Fruit fly (Drosophila melanogaster) whole organism, embryonic: ENCODE data around the gene Osi6.

ENCODE experiments used
- ATbp ChIP-seq: fragments of 200-800 bp; sonication (Bioruptor generic); optimal IDR thresholded peaks from 2 replicates; lab custom pipeline; 2017; ENCODE audit warnings: missing biosample characterization, mild to moderate bottlenecking, missing genetic modification characterization, missing genetic modification reagents
- C15 ChIP-seq: fragments of 200-800 bp; sonication (Bioruptor generic); IDR thresholded peaks from 3 replicates; pipeline ENCODE4 v1.3.6; 2022; ENCODE audit warnings: missing biosample characterization, missing genetic modification characterization
- CG10543 ChIP-seq: fragments of 200-800 bp; sonication (Bioruptor generic); optimal IDR thresholded peaks from 3 replicates; lab custom pipeline; 2017; ENCODE audit warnings: missing biosample characterization, mild to moderate bottlenecking, missing genetic modification characterization, moderate library complexity
- CG14441 ChIP-seq: fragments of 200-800 bp; sonication (Bioruptor generic); IDR thresholded peaks from 2 replicates; pipeline ENCODE4 v1.3.6; 2022; ENCODE audit warnings: missing biosample characterization, missing genetic modification characterization
- CG30020 ChIP-seq: fragments of 200-800 bp; optimal IDR thresholded peaks from 2 replicates; lab custom pipeline; 2019; ENCODE audit warnings: missing biosample characterization, mild to moderate bottlenecking, missing genetic modification characterization, moderate library complexity
- CG34422 ChIP-seq: fragments of 200-800 bp; sonication (Bioruptor generic); IDR thresholded peaks from 3 replicates; pipeline ENCODE4 v1.3.6; 2022; ENCODE audit warnings: missing biosample characterization, missing genetic modification characterization
- CG42726 ChIP-seq: fragments of 200-800 bp; sonication (Bioruptor generic); IDR thresholded peaks from 2 replicates; pipeline ENCODE4 v1.3.6; 2022; ENCODE audit warnings: missing biosample characterization, missing genetic modification characterization; ENCODE audit not compliant: partially characterized antibody
- Dp ChIP-seq: fragments of 200-800 bp; sonication (Bioruptor generic); optimal IDR thresholded peaks from 2 replicates; lab custom pipeline; 2018; ENCODE audit warnings: missing biosample characterization, mild to moderate bottlenecking, missing genetic modification characterization, moderate library complexity
- Drgx ChIP-seq: fragments of 200-800 bp; sonication (Bioruptor generic); IDR thresholded peaks from 2 replicates; pipeline ENCODE4 v1.3.6; 2022; ENCODE audit warnings: missing biosample characterization, missing genetic modification characterization
- HLH3B ChIP-seq: fragments of 200-800 bp; sonication (Bioruptor generic); IDR thresholded peaks from 2 replicates; pipeline ENCODE4 v1.3.6; 2022; ENCODE audit warnings: missing biosample characterization, missing genetic modification characterization
- btn ChIP-seq: fragments of 200-800 bp; sonication (Bioruptor generic); optimal IDR thresholded peaks from 2 replicates; lab custom pipeline; 2016; ENCODE audit warnings: missing biosample characterization, missing genetic modification characterization
- ci ChIP-seq: fragments of 200-800 bp; sonication (Bioruptor generic); IDR thresholded peaks from 3 replicates; pipeline ENCODE4 v1.3.6; 2022; ENCODE audit warnings: missing biosample characterization, missing genetic modification characterization
- gce ChIP-seq: fragments of 200-800 bp; sonication (Bioruptor generic); IDR thresholded peaks from 3 replicates; pipeline ENCODE4 v1.3.6; 2022; ENCODE audit warnings: missing biosample characterization, missing genetic modification characterization
- sob ChIP-seq: fragments of 200-800 bp; sonication (Bioruptor generic); IDR thresholded peaks from 2 replicates; pipeline ENCODE4 v1.3.6; 2022; ENCODE audit warnings: missing biosample characterization, missing genetic modification characterization

Osi6 gene

dm6 chr3R:6285100-6285499, 50.6 kb downstream of the Osi6 start, which contains the start of gene CG15597:
TSS of gene CG15597 (minus strand) at chr3R:6285200.
- TF ChIP-seq C15 (GFP tag; lab: Robert Waterston, UW) (no peak), ci (GFP tag; lab: Robert Waterston, UW) (no peak), CG14441 (GFP tag; lab: Robert Waterston, UW) (no peak), CG30020 (tag; lab: Kevin White, UChicago) (no peak), CG42726 (no peak), btn (GFP tag; lab: Kevin White, UChicago) (no peak), Dp (GFP tag; lab: Kevin White, UChicago) (no peak), CG10543 (GFP tag; lab: Kevin White, UChicago) (no peak), Drgx (GFP tag; lab: Robert Waterston, UW) (no peak), CG34422 (GFP tag; lab: Robert Waterston, UW) (no peak), ATbp (GFP tag; lab: Kevin White, UChicago) (no peak), gce (GFP tag; lab: Robert Waterston, UW) (no peak), sob (GFP tag; lab: Robert Waterston, UW) (no peak), HLH3B (GFP tag; lab: Robert Waterston, UW) (no peak)
